Worm (Caenorhabditis elegans) whole organism, late embryonic: Measurements from ENCODE around the gene fbxa-126.

ENCODE experiments used
- C08G9.2 ChIP-seq: sonication (generic microtip); optimal IDR thresholded peaks from 2 replicates; lab custom pipeline; 2016; ENCODE audit warnings: mild to moderate bottlenecking, missing genetic modification characterization, moderate library complexity, missing compliant biosample characterization
- C38D4.7 ChIP-seq: fragments of 200-800 bp; sonication (Bioruptor generic); optimal IDR thresholded peaks from 2 replicates; lab custom pipeline; 2018; ENCODE audit warnings: mild to moderate bottlenecking, missing genetic modification characterization, moderate library complexity, missing compliant biosample characterization
- Y22D7AL.16 ChIP-seq: sonication (generic microtip); optimal IDR thresholded peaks from 2 replicates; lab custom pipeline; 2016; ENCODE audit warnings: missing genetic modification characterization, missing compliant biosample characterization
- ceh-19 ChIP-seq: fragments of 200-800 bp; sonication (Bioruptor generic); optimal IDR thresholded peaks from 2 replicates; lab custom pipeline; 2018; ENCODE audit warnings: mild to moderate bottlenecking, missing genetic modification characterization, missing compliant biosample characterization
- ceh-30 ChIP-seq: fragments of 150-350 bp; optimal IDR thresholded peaks from 2 replicates; lab custom pipeline; 2014; ENCODE audit warnings: missing biosample characterization, missing genetic modification characterization
- ceh-34 ChIP-seq: sonication (generic microtip); optimal IDR thresholded peaks from 2 replicates; lab custom pipeline; 2016; ENCODE audit warnings: mild to moderate bottlenecking, missing genetic modification characterization, missing compliant biosample characterization
- ceh-48 ChIP-seq: sonication (generic microtip); optimal IDR thresholded peaks from 2 replicates; lab custom pipeline; 2016; ENCODE audit warnings: missing genetic modification characterization, inconsistent platforms, missing compliant biosample characterization
- ceh-6 ChIP-seq: fragments of 200-800 bp; sonication (Bioruptor generic); optimal IDR thresholded peaks from 2 replicates; lab custom pipeline; 2018; ENCODE audit warnings: mild to moderate bottlenecking, missing genetic modification characterization, missing compliant biosample characterization
- ceh-9 ChIP-seq: sonication (generic microtip); optimal IDR thresholded peaks from 2 replicates; lab custom pipeline; 2016; ENCODE audit warnings: mild to moderate bottlenecking, missing genetic modification characterization, inconsistent platforms, missing compliant biosample characterization
- che-1 ChIP-seq: sonication (generic microtip); optimal IDR thresholded peaks from 2 replicates; lab custom pipeline; 2016; ENCODE audit warnings: mild to moderate bottlenecking, missing genetic modification characterization, missing compliant biosample characterization
- dve-1 ChIP-seq: sonication (generic microtip); optimal IDR thresholded peaks from 2 replicates; lab custom pipeline; 2017; ENCODE audit warnings: antibody characterized with exemption, mild to moderate bottlenecking, missing genetic modification characterization, missing compliant biosample characterization
- elt-2 ChIP-seq: sonication (generic microtip); optimal IDR thresholded peaks from 2 replicates; lab custom pipeline; 2016; ENCODE audit warnings: missing genetic modification reagents, missing genetic modification characterization, missing compliant biosample characterization
- ets-4 ChIP-seq: sonication (generic microtip); optimal IDR thresholded peaks from 2 replicates; lab custom pipeline; 2016; ENCODE audit warnings: missing genetic modification characterization, missing compliant biosample characterization
- fax-1 ChIP-seq: sonication (generic microtip); optimal IDR thresholded peaks from 2 replicates; lab custom pipeline; 2016; ENCODE audit warnings: missing genotype, missing genetic modification characterization, missing compliant biosample characterization
- fkh-6 ChIP-seq: sonication (generic microtip); optimal IDR thresholded peaks from 2 replicates; lab custom pipeline; 2016; ENCODE audit warnings: missing genetic modification characterization, missing compliant biosample characterization
- hlh-13 ChIP-seq: fragments of 200-800 bp; sonication (Bioruptor generic); optimal IDR thresholded peaks from 2 replicates; lab custom pipeline; 2018; ENCODE audit warnings: mild to moderate bottlenecking, missing genetic modification characterization, missing compliant biosample characterization
- hlh-30 ChIP-seq: sonication (generic microtip); optimal IDR thresholded peaks from 2 replicates; lab custom pipeline; 2017; ENCODE audit warnings: antibody characterized with exemption, missing genetic modification characterization, missing compliant biosample characterization; ENCODE audit not compliant: insufficient read depth
- hlh-8 ChIP-seq: sonication (generic microtip); optimal IDR thresholded peaks from 2 replicates; lab custom pipeline; 2016; ENCODE audit warnings: missing genotype, missing genetic modification characterization, missing compliant biosample characterization
- lin-11 ChIP-seq: fragments of 200-800 bp; sonication (Bioruptor generic); optimal IDR thresholded peaks from 2 replicates; lab custom pipeline; 2018; ENCODE audit warnings: mild to moderate bottlenecking, missing genetic modification characterization, missing compliant biosample characterization
- mec-3 ChIP-seq: sonication (generic microtip); optimal IDR thresholded peaks from 2 replicates; lab custom pipeline; 2016; ENCODE audit warnings: borderline replicate concordance, missing genetic modification characterization, missing compliant biosample characterization
- nfya-1 ChIP-seq: sonication (generic microtip); optimal IDR thresholded peaks from 2 replicates; lab custom pipeline; 2017; ENCODE audit warnings: missing genetic modification characterization, mild to moderate bottlenecking, missing compliant biosample characterization, antibody characterized with exemption, moderate library complexity
- nhr-11 ChIP-seq: fragments of 150-350 bp; optimal IDR thresholded peaks from 2 replicates; lab custom pipeline; 2014; ENCODE audit warnings: missing biosample characterization, missing genetic modification characterization
- odd-2 ChIP-seq: sonication (generic microtip); optimal IDR thresholded peaks from 2 replicates; lab custom pipeline; 2017; ENCODE audit warnings: antibody characterized with exemption, mild to moderate bottlenecking, missing genetic modification characterization, missing compliant biosample characterization
- pag-3 ChIP-seq: sonication (generic microtip); optimal IDR thresholded peaks from 2 replicates; lab custom pipeline; 2016; ENCODE audit warnings: missing compliant biosample characterization, missing genetic modification characterization, borderline replicate concordance
- pax-1 ChIP-seq: fragments of 150-350 bp; optimal IDR thresholded peaks from 2 replicates; lab custom pipeline; 2014; ENCODE audit warnings: missing biosample characterization, missing genetic modification characterization
- pqm-1 ChIP-seq: sonication (generic microtip); optimal IDR thresholded peaks from 2 replicates; lab custom pipeline; 2016; ENCODE audit warnings: missing genetic modification characterization, missing compliant biosample characterization
- ref-2 ChIP-seq: sonication (generic microtip); optimal IDR thresholded peaks from 2 replicates; lab custom pipeline; 2016; ENCODE audit warnings: missing genetic modification characterization, missing compliant biosample characterization
- rnt-1 ChIP-seq: sonication (generic microtip); optimal IDR thresholded peaks from 2 replicates; lab custom pipeline; 2016; ENCODE audit warnings: missing genetic modification characterization, missing compliant biosample characterization
- sox-2 ChIP-seq: fragments of 200-800 bp; sonication (Bioruptor generic); IDR thresholded peaks from 2 replicates; pipeline ENCODE4 v1.3.6; 2022; ENCODE audit warnings: missing genetic modification reagents, missing genetic modification characterization, missing compliant biosample characterization
- sox-4 ChIP-seq: sonication (generic microtip); optimal IDR thresholded peaks from 2 replicates; lab custom pipeline; 2017; ENCODE audit warnings: mild to moderate bottlenecking, missing genetic modification characterization, inconsistent platforms, missing compliant biosample characterization
- syd-9 ChIP-seq: sonication (generic microtip); optimal IDR thresholded peaks from 2 replicates; lab custom pipeline; 2016; ENCODE audit warnings: mild to moderate bottlenecking, missing genetic modification characterization, moderate library complexity, missing compliant biosample characterization
- tbx-2 ChIP-seq: sonication (generic microtip); optimal IDR thresholded peaks from 2 replicates; lab custom pipeline; 2016; ENCODE audit warnings: missing genetic modification characterization, missing compliant biosample characterization
- ttx-3 ChIP-seq: sonication (generic microtip); optimal IDR thresholded peaks from 2 replicates; lab custom pipeline; 2016; ENCODE audit warnings: missing genetic modification reagents, missing genetic modification characterization, missing compliant biosample characterization
- unc-55 ChIP-seq: sonication (generic microtip); optimal IDR thresholded peaks from 2 replicates; lab custom pipeline; 2017; ENCODE audit warnings: missing biosample characterization, missing genetic modification reagents, missing genetic modification characterization

fbxa-126 gene

DNA sequence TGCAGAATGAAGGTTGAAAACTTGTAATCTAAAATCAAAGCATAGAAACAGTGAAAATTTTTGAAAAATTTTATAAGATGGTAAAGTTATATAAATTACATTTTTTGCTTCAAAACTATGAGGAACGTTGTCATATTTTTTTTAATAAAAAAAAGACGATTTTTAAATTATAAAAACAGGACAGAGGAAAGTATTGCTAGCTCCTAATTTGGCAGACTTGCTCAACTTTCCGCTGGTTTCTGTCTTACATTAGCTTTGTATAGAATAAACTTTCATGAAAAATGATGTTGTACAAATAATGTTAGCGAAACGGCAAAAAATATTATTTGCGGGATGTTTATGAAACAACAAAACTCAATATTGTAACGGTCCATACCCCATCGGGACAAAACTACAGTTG is 4.7 kb upstream of the fbxa-126 start, which contains the start of gene fbxa-83 (continued):
- TF ChIP-seq nfya-1 (no peak), syd-9 (tag; lab: Kevin White, UChicago) (no peak)
- TF ChIP-seq, all 69 proteins: peak for 0

DNA sequence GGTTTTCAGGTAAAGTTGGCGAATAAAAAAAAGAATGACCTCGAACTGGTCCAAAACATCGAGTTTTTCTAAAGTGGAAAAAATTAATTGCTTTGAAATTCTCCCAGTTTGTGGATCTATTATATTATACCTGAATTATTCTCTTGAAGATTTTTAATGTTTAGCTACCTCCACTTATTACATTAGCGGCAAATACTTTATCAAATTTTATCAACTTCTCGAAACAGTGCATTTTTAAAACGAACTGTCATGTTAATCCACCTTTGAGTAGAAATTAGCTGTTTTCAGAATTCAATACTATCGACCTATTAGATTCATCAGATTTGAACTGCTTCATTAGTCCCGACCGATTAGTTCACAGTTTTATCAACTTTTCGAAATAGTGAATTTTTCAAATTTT is 3.5 kb downstream of the fbxa-126 start:
- TF ChIP-seq C38D4.7 (no peak), hlh-30 (tag; lab: Kevin White, UChicago) (no peak), pax-1 (tag; lab: Kevin White, UChicago) (no peak), nhr-11 (tag; lab: Kevin White, UChicago) (no peak), pqm-1 (tag; lab: Kevin White, UChicago) (no peak), unc-55 (GFP tag; lab: Kevin White, UChicago) (no peak), elt-2 (tag; lab: Kevin White, UChicago) (no peak)

DNA sequence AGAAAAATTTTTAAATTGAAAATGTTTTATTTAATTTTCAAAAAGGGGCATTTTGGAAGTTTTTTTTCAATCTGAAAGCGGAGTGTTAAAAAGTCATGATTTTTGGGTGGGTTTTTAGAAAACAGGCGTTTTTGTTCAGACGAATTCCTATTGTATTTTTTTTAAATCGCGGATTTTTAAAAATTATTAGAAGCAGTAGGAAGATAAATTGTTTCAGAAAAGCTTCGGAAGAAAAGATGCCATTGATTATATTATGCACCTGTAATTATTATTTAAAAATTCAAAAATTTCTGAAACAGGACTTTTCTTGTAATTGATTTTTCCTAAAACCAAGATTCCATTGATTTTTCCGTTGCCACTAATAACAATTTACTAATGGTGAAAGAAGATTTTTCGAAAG is 15.7 kb downstream of the fbxa-126 start:
- no peak for TF ChIP-seq ref-2 (tag; lab: Kevin White, UChicago)
- no peak for TF ChIP-seq fax-1 (tag; lab: Kevin White, UChicago)
- no peak for TF ChIP-seq pag-3
- TF ChIP-seq ttx-3 (tag; lab: Kevin White, UChicago): no peak
- TF ChIP-seq syd-9 (tag; lab: Kevin White, UChicago): no peak
- TF ChIP-seq hlh-8 (tag; lab: Kevin White, UChicago): no peak
- no peak for TF ChIP-seq ceh-30
- no peak for TF ChIP-seq sox-2 (GFP tag; lab: Robert Waterston, UW)
- TF ChIP-seq ceh-9 (tag; lab: Kevin White, UChicago): no peak
- TF ChIP-seq C08G9.2: no peak

DNA sequence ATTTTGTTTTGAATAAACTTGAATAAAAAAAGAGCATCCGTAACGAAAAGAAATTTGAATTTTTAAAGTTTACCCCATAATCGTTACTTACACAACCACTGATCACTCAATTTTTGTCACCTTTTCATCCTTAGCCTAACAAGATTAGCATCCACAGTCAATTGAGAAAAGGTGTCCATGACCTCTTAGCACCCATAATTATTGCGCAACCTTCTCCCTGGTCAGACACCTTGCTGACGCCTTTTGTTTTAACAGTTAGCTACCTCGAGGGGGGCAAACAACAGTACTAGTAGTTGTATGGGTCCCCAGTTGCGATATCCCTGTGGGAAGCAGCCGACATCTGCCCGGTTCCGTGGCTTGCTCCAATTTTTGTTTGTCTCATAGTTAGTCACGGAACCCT is 24.5 kb downstream of the fbxa-126 start:
- TF ChIP-seq rnt-1 (tag; lab: Kevin White, UChicago) (no peak), dve-1 (tag; lab: Kevin White, UChicago) (no peak), odd-2 (tag; lab: Kevin White, UChicago) (no peak), che-1 (tag; lab: Kevin White, UChicago) (no peak), ceh-6 (GFP tag; lab: Kevin White, UChicago) (no peak), ets-4 (tag; lab: Kevin White, UChicago) (no peak), sox-2 (GFP tag; lab: Robert Waterston, UW) (no peak), ceh-48 (tag; lab: Kevin White, UChicago) (no peak), sox-4 (no peak), tbx-2 (tag; lab: Kevin White, UChicago) (no peak), fkh-6 (tag; lab: Kevin White, UChicago) (no peak), unc-55 (GFP tag; lab: Kevin White, UChicago) (no peak), ceh-9 (tag; lab: Kevin White, UChicago) (no peak), mec-3 (tag; lab: Kevin White, UChicago) (no peak), Y22D7AL.16 (tag; lab: Kevin White, UChicago) (no peak), hlh-13 (GFP tag; lab: Kevin White, UChicago) (no peak)

DNA sequence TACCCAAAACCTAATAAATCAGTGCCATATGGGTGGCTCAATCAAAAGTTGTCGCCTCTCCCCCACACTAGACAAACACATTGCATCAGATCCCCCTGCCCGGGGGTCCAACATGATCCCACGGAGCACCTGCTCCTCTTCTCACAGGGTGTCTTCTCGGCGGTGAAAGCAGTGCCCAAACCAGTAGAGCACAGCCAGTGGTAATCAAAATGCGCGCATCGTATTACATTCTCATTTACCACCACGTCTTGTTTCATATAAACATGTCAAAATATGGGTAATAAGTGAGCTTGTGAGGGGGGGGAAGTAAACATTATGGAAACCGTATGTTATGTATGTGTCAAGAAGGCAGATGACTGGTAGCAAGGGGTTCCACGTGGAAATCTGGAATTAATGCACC is 26.3 kb downstream of the fbxa-126 start:
- peak; percentile 58 for TF ChIP-seq ceh-34 (tag; lab: Kevin White, UChicago)
- peak; percentile 11 for TF ChIP-seq ceh-19 (GFP tag; lab: Kevin White, UChicago)
- TF ChIP-seq odd-2 (tag; lab: Kevin White, UChicago): no peak
- no peak for TF ChIP-seq sox-2 (GFP tag; lab: Robert Waterston, UW)
- TF ChIP-seq lin-11 (tag; lab: Kevin White, UChicago): no peak
